Fruit fly (Drosophila melanogaster) whole organism, prepupa: Measurements from ENCODE around the gene Ugt302C1.

Experiments used
- Blimp-1 ChIP-seq: fragments of 200-800 bp; sonication (Bioruptor generic); optimal IDR thresholded peaks from 3 replicates; lab custom pipeline; 2017; ENCODE audit warnings: missing biosample characterization, missing genetic modification characterization, mild to moderate bottlenecking, moderate library complexity, missing genetic modification reagents
- CG15336 ChIP-seq: fragments of 200-800 bp; sonication (Bioruptor generic); IDR thresholded peaks from 2 replicates; pipeline ENCODE4 v1.3.6; 2022; ENCODE audit warnings: missing biosample characterization, missing genetic modification characterization
- CG16779 ChIP-seq: fragments of 200-800 bp; sonication (Bioruptor generic); optimal IDR thresholded peaks from 3 replicates; lab custom pipeline; 2017; ENCODE audit warnings: missing biosample characterization, mild to moderate bottlenecking, missing genetic modification characterization
- CG3032 ChIP-seq: fragments of 200-800 bp; optimal IDR thresholded peaks from 2 replicates; lab custom pipeline; 2019; ENCODE audit warnings: missing biosample characterization, mild to moderate bottlenecking, missing genetic modification characterization, moderate library complexity
- CG32006 ChIP-seq: fragments of 200-800 bp; sonication (Bioruptor generic); optimal IDR thresholded peaks from 3 replicates; lab custom pipeline; 2017; ENCODE audit warnings: missing biosample characterization, mild to moderate bottlenecking, missing genetic modification characterization
- CG34406 ChIP-seq: fragments of 200-800 bp; sonication (Bioruptor generic); optimal IDR thresholded peaks from 3 replicates; lab custom pipeline; 2016; ENCODE audit warnings: missing biosample characterization, missing genetic modification characterization
- CG3919 ChIP-seq: fragments of 200-800 bp; sonication (Bioruptor generic); optimal IDR thresholded peaks from 3 replicates; lab custom pipeline; 2016; ENCODE audit warnings: missing biosample characterization, missing genetic modification characterization
- CG4318 ChIP-seq: fragments of 200-800 bp; sonication (Bioruptor generic); optimal IDR thresholded peaks from 3 replicates; lab custom pipeline; 2017; ENCODE audit warnings: missing biosample characterization, mild to moderate bottlenecking, missing genetic modification characterization
- CG6163 ChIP-seq: fragments of 200-800 bp; sonication (Bioruptor generic); IDR thresholded peaks from 3 replicates; pipeline ENCODE4 v1.3.6; 2022; ENCODE audit warnings: missing biosample characterization, missing genetic modification characterization
- CG6276 ChIP-seq: fragments of 200-800 bp; sonication (Bioruptor generic); optimal IDR thresholded peaks from 2 replicates; lab custom pipeline; 2017; ENCODE audit warnings: missing biosample characterization, mild to moderate bottlenecking, missing genetic modification characterization
- CG6792 ChIP-seq: fragments of 200-800 bp; sonication (Bioruptor generic); optimal IDR thresholded peaks from 3 replicates; lab custom pipeline; 2016; ENCODE audit warnings: missing biosample characterization, missing genetic modification characterization
- CG6808 ChIP-seq: fragments of 200-800 bp; sonication (Bioruptor generic); optimal IDR thresholded peaks from 3 replicates; lab custom pipeline; 2017; ENCODE audit warnings: missing biosample characterization, missing genetic modification characterization, mild to moderate bottlenecking, moderate library complexity, missing genetic modification reagents
- CG6854 ChIP-seq: fragments of 200-800 bp; sonication (Bioruptor generic); optimal IDR thresholded peaks from 2 replicates; lab custom pipeline; 2017; ENCODE audit warnings: missing biosample characterization, mild to moderate bottlenecking, missing genetic modification characterization
- CG7368 ChIP-seq: fragments of 200-800 bp; sonication (Bioruptor generic); optimal IDR thresholded peaks from 3 replicates; lab custom pipeline; 2016; ENCODE audit warnings: missing biosample characterization, missing genetic modification characterization
- CG9139 ChIP-seq: fragments of 200-800 bp; sonication (Bioruptor generic); optimal IDR thresholded peaks from 3 replicates; lab custom pipeline; 2017; ENCODE audit warnings: missing biosample characterization, mild to moderate bottlenecking, missing genetic modification characterization
- Eip78C ChIP-seq: fragments of 200-800 bp; sonication (Bioruptor generic); peaks from one replicate; lab custom pipeline; 2016; ENCODE audit warnings: missing biosample characterization, missing genetic modification characterization
- Eip93F ChIP-seq: fragments of 200-800 bp; sonication (Bioruptor generic); optimal IDR thresholded peaks from 2 replicates; lab custom pipeline; 2016; ENCODE audit warnings: missing biosample characterization, mild to moderate bottlenecking, missing genetic modification characterization
- Ets21C ChIP-seq: fragments of 200-800 bp; sonication (Bioruptor generic); optimal IDR thresholded peaks from 3 replicates; lab custom pipeline; 2016; ENCODE audit warnings: missing biosample characterization, missing genetic modification characterization
- Ets96B ChIP-seq: fragments of 200-800 bp; optimal IDR thresholded peaks from 2 replicates; lab custom pipeline; 2019; ENCODE audit warnings: missing biosample characterization, mild to moderate bottlenecking, missing genetic modification characterization, moderate library complexity
- Gug ChIP-seq: fragments of 200-800 bp; sonication (Bioruptor generic); IDR thresholded peaks from 2 replicates; pipeline ENCODE4 v1.3.6; 2022; ENCODE audit warnings: missing biosample characterization, missing genetic modification characterization
- Hr38 ChIP-seq: sonication (Bioruptor generic); optimal IDR thresholded peaks from 2 replicates; lab custom pipeline; 2016; ENCODE audit warnings: missing biosample characterization, missing genetic modification characterization
- Hr39 ChIP-seq: fragments of 200-800 bp; sonication (Bioruptor generic); optimal IDR thresholded peaks from 2 replicates; lab custom pipeline; 2016; ENCODE audit warnings: missing biosample characterization, missing genetic modification characterization
- Met ChIP-seq: fragments of 200-800 bp; sonication (Bioruptor generic); optimal IDR thresholded peaks from 3 replicates; lab custom pipeline; 2016; ENCODE audit warnings: missing biosample characterization, missing genetic modification characterization
- Sox102F ChIP-seq: fragments of 200-800 bp; sonication (Bioruptor generic); optimal IDR thresholded peaks from 2 replicates; lab custom pipeline; 2016; ENCODE audit warnings: missing biosample characterization, mild to moderate bottlenecking, missing genetic modification characterization
- Sox14 ChIP-seq: fragments of 200-800 bp; sonication (Bioruptor generic); optimal IDR thresholded peaks from 3 replicates; lab custom pipeline; 2016; ENCODE audit warnings: missing biosample characterization, missing genetic modification characterization
- achi ChIP-seq: fragments of 200-800 bp; sonication (Bioruptor generic); optimal IDR thresholded peaks from 3 replicates; lab custom pipeline; 2016; ENCODE audit warnings: missing biosample characterization, missing genetic modification characterization
- cyc ChIP-seq: fragments of 200-800 bp; sonication (Bioruptor generic); optimal IDR thresholded peaks from 3 replicates; lab custom pipeline; 2016; ENCODE audit warnings: missing biosample characterization, missing genetic modification characterization
- dsx ChIP-seq: fragments of 200-800 bp; optimal IDR thresholded peaks from 3 replicates; lab custom pipeline; 2019; ENCODE audit warnings: missing biosample characterization, mild to moderate bottlenecking, missing genetic modification characterization, moderate library complexity; ENCODE audit not compliant: poor library complexity, severe bottlenecking
- eg ChIP-seq: fragments of 200-800 bp; sonication (Bioruptor generic); IDR thresholded peaks from 3 replicates; pipeline ENCODE4 v1.3.6; 2022; ENCODE audit warnings: missing biosample characterization, missing genetic modification characterization
- esn ChIP-seq: fragments of 200-800 bp; sonication (Bioruptor generic); optimal IDR thresholded peaks from 2 replicates; lab custom pipeline; 2016; ENCODE audit warnings: missing biosample characterization, mild to moderate bottlenecking, missing genetic modification characterization, moderate library complexity
- fd85E ChIP-seq: fragments of 200-800 bp; sonication (Bioruptor generic); optimal IDR thresholded peaks from 3 replicates; lab custom pipeline; 2016; ENCODE audit warnings: missing biosample characterization, missing genetic modification characterization
- pdm3 ChIP-seq: fragments of 200-800 bp; sonication (Bioruptor generic); optimal IDR thresholded peaks from 3 replicates; lab custom pipeline; 2016; ENCODE audit warnings: missing biosample characterization, missing genetic modification characterization
- salr ChIP-seq, 2 experiments: fragments of 200-800 bp; sonication (Bioruptor generic); optimal IDR thresholded peaks; 3 replicates each; lab custom pipeline; 2016 to 2018; ENCODE audit warnings: missing biosample characterization in 2 of 2, missing genetic modification characterization in 2 of 2, mild to moderate bottlenecking in 1 of 2
- ss ChIP-seq, 2 experiments: fragments of 200-800 bp; sonication (Bioruptor generic); optimal IDR thresholded peaks; 2 replicates in 1 of 2; 3 replicates in 1 of 2; lab custom pipeline; 2017 to 2018; ENCODE audit warnings: mild to moderate bottlenecking in 2 of 2, missing biosample characterization in 2 of 2, missing genetic modification characterization in 2 of 2, moderate library complexity in 1 of 2
- svp ChIP-seq: fragments of 200-800 bp; sonication (Bioruptor generic); peaks from one replicate; lab custom pipeline; 2016; ENCODE audit warnings: missing biosample characterization, missing genetic modification characterization
- topi ChIP-seq: fragments of 200-800 bp; sonication (Bioruptor generic); optimal IDR thresholded peaks from 3 replicates; lab custom pipeline; 2016; ENCODE audit warnings: missing biosample characterization, missing genetic modification characterization
- vri ChIP-seq: fragments of 200-800 bp; sonication (Bioruptor generic); optimal IDR thresholded peaks from 3 replicates; lab custom pipeline; 2016; ENCODE audit warnings: missing biosample characterization, mild to moderate bottlenecking, missing genetic modification characterization

The Ugt302C1 gene

DNA sequence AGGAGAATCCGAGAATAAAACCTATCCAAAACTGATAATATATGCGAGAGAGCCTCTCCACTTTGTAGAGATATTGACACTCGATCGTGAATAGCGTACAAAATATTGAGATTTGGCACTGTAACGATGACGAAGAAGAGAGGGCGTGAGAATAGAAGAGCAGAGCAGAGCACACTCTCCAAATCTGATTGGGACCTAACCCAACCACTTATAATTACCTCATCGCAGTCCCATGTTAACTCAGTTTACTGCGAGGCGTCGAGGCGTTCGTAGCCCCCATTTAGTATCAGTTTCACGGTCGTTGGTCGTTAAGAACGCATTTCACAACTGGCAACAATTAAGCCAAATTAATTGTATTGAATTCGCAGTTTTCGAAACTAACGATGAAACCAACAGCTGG is at the start of gene Ugt302C1:
Gene Ugt302C1, plus strand, starts transcription at position 241 of the 400 bp plus-strand sequence.
- TF ChIP-seq svp (GFP tag; lab: Kevin White, UChicago), result peak; percentile 61
- peak; percentile 14 for TF ChIP-seq CG3919 (GFP tag; lab: Kevin White, UChicago)
- peak; percentile 27; the same call in 1 of the 3 replicates for TF ChIP-seq CG6163
- peak; percentile 2 for TF ChIP-seq CG16779
- TF ChIP-seq Ets96B (tag; lab: Kevin White, UChicago), result no peak
- TF ChIP-seq vri (GFP tag; lab: Kevin White, UChicago), result peak; percentile 95
- TF ChIP-seq CG15336 (GFP tag; lab: Robert Waterston, UW), result no peak
- TF ChIP-seq CG6808, result no peak
- peak; percentile 54 for TF ChIP-seq dsx (GFP tag; lab: Kevin White, UChicago)
- TF ChIP-seq eg (GFP tag; lab: Robert Waterston, UW), result 0 out of 3 replicates have a peak, but pooled peaks have one; percentile 22
- TF ChIP-seq Eip78C (GFP tag; lab: Kevin White, UChicago), result peak; percentile 40

DNA sequence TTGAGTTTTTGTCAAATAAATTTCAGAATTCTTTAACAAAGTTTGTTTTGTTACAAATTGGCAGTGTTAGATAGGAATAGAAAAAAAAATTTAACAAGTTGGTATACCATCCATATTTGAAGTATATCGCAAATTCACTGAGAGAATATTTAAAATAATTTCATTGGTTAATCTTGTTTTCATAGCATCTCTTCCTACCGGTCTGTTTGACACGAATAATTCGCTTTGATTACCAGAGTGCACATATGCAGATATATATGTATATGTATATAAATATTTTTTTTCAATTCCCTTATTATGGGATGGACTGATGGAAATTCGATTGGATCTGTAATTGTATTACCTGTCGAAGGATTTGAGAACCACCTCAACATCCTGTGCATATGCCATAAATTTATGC is 41.3 kb upstream of the Ugt302C1 start, which contains the start of gene SdhCL:
Gene SdhCL, minus strand, starts transcription at position 101 of the 400 bp plus-strand sequence.
- TF ChIP-seq cyc (GFP tag; lab: Kevin White, UChicago) (no peak), Ets96B (tag; lab: Kevin White, UChicago) (no peak), esn (no peak), Blimp-1 (GFP tag; lab: Kevin White, UChicago) (no peak), CG32006 (GFP tag; lab: Kevin White, UChicago) (no peak), fd85E (GFP tag; lab: Kevin White, UChicago) (no peak), CG6854 (GFP tag; lab: Kevin White, UChicago) (no peak), CG6163 (no peak), CG4318 (GFP tag; lab: Kevin White, UChicago) (no peak), CG6276 (GFP tag; lab: Kevin White, UChicago) (no peak), Sox102F (no peak), Ets21C (no peak), Hr38 (GFP tag; lab: Kevin White, UChicago) (no peak), salr (GFP tag; optimal IDR thresholded peaks at IDR 0.05; lab: Kevin White, UChicago) (no peak), Met (no peak), CG3032 (no peak), pdm3 (GFP tag; lab: Kevin White, UChicago) (no peak), CG7368 (GFP tag; lab: Kevin White, UChicago) (no peak), CG34406 (GFP tag; lab: Kevin White, UChicago) (no peak), Sox14 (GFP tag; lab: Kevin White, UChicago) (no peak)

DNA sequence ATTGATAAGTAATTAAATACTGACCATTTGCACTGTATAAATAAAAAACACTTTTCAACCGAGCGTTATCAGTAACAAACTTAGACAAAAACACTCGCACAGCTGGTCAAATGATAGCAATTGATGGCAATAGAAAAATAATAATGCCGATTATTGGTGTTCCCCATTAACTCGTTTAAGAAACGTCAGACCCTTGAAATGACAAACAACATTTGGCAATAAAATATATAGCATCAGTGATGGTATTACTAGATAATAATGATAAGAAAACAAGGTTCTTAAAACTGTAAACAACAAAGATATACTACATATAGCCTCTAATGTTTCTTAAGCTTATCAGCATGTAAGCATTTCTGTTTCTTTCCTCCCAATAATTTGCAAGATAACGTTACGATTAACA is 30.5 kb upstream of the Ugt302C1 start:
- TF ChIP-seq CG6163 (no peak), ss (GFP tag; optimal IDR thresholded peaks at IDR 0.05; lab: Kevin White, UChicago) (no peak), Gug (no peak), Eip93F (GFP tag; lab: Kevin White, UChicago) (no peak), CG6854 (GFP tag; lab: Kevin White, UChicago) (no peak), topi (GFP tag; lab: Kevin White, UChicago) (no peak), CG6792 (no peak), vri (GFP tag; lab: Kevin White, UChicago) (no peak), fd85E (GFP tag; lab: Kevin White, UChicago) (no peak), CG3032 (no peak), achi (GFP tag; lab: Kevin White, UChicago) (no peak), CG4318 (GFP tag; lab: Kevin White, UChicago) (no peak), Hr39 (GFP tag; lab: Kevin White, UChicago) (no peak), CG15336 (GFP tag; lab: Robert Waterston, UW) (no peak), CG9139 (GFP tag; lab: Kevin White, UChicago) (no peak)
